Fruit fly (Drosophila melanogaster): ENCODE data around the gene Jon66Cii.

DNA sequence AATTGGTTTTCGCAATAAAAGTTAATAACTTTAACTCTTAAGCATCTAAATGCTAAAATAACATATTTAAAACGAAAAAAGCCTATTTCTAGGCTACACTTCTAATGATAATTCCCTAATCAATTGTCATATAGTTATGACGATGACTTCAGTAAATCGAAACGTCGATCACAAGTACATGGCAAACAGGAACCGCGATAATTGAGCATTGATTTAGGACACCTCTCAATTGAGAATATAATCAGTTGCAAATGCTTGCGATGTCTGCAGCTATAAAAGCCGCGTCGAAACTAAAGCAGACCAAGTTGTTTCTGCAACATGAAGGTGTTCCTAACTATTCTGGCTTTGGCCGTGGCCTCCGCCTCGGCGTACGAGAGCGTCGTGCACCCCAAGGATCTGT, 2.2 kb downstream of the Jon66Cii start, which contains the start of gene Jon66Ci:
- TF ChIP-seq Blimp-1 (GFP tag; optimal IDR thresholded peaks at IDR 0.05), result no peak
- no peak for TF ChIP-seq Gug (GFP tag; IDR thresholded peaks at IDR 0.05)
- no peak for TF ChIP-seq CG11762 (GFP tag; optimal IDR thresholded peaks at IDR 0.05; ENCODE audit: insufficient read depth)
